Fruit fly (Drosophila melanogaster) whole organism, prepupa: ENCODE measurements around the gene GC.

Experiments used
- Blimp-1 ChIP-seq: fragments of 200-800 bp; sonication (Bioruptor generic); optimal IDR thresholded peaks from 3 replicates; lab custom pipeline; 2017; ENCODE audit warnings: missing biosample characterization, missing genetic modification characterization, mild to moderate bottlenecking, moderate library complexity, missing genetic modification reagents
- CG11762 ChIP-seq: fragments of 200-800 bp; sonication (Bioruptor generic); optimal IDR thresholded peaks from 3 replicates; lab custom pipeline; 2016; ENCODE audit warnings: missing biosample characterization, missing genetic modification characterization; ENCODE audit not compliant: insufficient read depth
- CG15336 ChIP-seq: fragments of 200-800 bp; sonication (Bioruptor generic); IDR thresholded peaks from 2 replicates; pipeline ENCODE4 v1.3.6; 2022; ENCODE audit warnings: missing biosample characterization, missing genetic modification characterization
- CG1621 ChIP-seq: fragments of 200-800 bp; sonication (Bioruptor generic); optimal IDR thresholded peaks from 3 replicates; lab custom pipeline; 2018; ENCODE audit warnings: missing biosample characterization, mild to moderate bottlenecking, missing genetic modification characterization
- CG16779 ChIP-seq: fragments of 200-800 bp; sonication (Bioruptor generic); optimal IDR thresholded peaks from 3 replicates; lab custom pipeline; 2017; ENCODE audit warnings: missing biosample characterization, mild to moderate bottlenecking, missing genetic modification characterization
- CG3032 ChIP-seq: fragments of 200-800 bp; optimal IDR thresholded peaks from 2 replicates; lab custom pipeline; 2019; ENCODE audit warnings: missing biosample characterization, mild to moderate bottlenecking, missing genetic modification characterization, moderate library complexity
- CG31627 ChIP-seq: fragments of 200-800 bp; sonication (Bioruptor generic); optimal IDR thresholded peaks from 3 replicates; lab custom pipeline; 2016; ENCODE audit warnings: missing biosample characterization, missing genetic modification characterization
- CG32006 ChIP-seq: fragments of 200-800 bp; sonication (Bioruptor generic); optimal IDR thresholded peaks from 3 replicates; lab custom pipeline; 2017; ENCODE audit warnings: missing biosample characterization, mild to moderate bottlenecking, missing genetic modification characterization
- CG34406 ChIP-seq: fragments of 200-800 bp; sonication (Bioruptor generic); optimal IDR thresholded peaks from 3 replicates; lab custom pipeline; 2016; ENCODE audit warnings: missing biosample characterization, missing genetic modification characterization
- CG3919 ChIP-seq: fragments of 200-800 bp; sonication (Bioruptor generic); optimal IDR thresholded peaks from 3 replicates; lab custom pipeline; 2016; ENCODE audit warnings: missing biosample characterization, missing genetic modification characterization
- CG4318 ChIP-seq: fragments of 200-800 bp; sonication (Bioruptor generic); optimal IDR thresholded peaks from 3 replicates; lab custom pipeline; 2017; ENCODE audit warnings: missing biosample characterization, mild to moderate bottlenecking, missing genetic modification characterization
- CG6163 ChIP-seq: fragments of 200-800 bp; sonication (Bioruptor generic); IDR thresholded peaks from 3 replicates; pipeline ENCODE4 v1.3.6; 2022; ENCODE audit warnings: missing biosample characterization, missing genetic modification characterization
- CG6808 ChIP-seq: fragments of 200-800 bp; sonication (Bioruptor generic); optimal IDR thresholded peaks from 3 replicates; lab custom pipeline; 2017; ENCODE audit warnings: missing biosample characterization, missing genetic modification characterization, mild to moderate bottlenecking, moderate library complexity, missing genetic modification reagents
- CG6854 ChIP-seq: fragments of 200-800 bp; sonication (Bioruptor generic); optimal IDR thresholded peaks from 2 replicates; lab custom pipeline; 2017; ENCODE audit warnings: missing biosample characterization, mild to moderate bottlenecking, missing genetic modification characterization
- CG7368 ChIP-seq: fragments of 200-800 bp; sonication (Bioruptor generic); optimal IDR thresholded peaks from 3 replicates; lab custom pipeline; 2016; ENCODE audit warnings: missing biosample characterization, missing genetic modification characterization
- CG8119 ChIP-seq: fragments of 200-800 bp; sonication (Bioruptor generic); IDR thresholded peaks from 3 replicates; pipeline ENCODE4 v1.3.6; 2022; ENCODE audit warnings: missing biosample characterization, missing genetic modification characterization
- CG8319 ChIP-seq: fragments of 200-800 bp; sonication (Bioruptor generic); optimal IDR thresholded peaks from 3 replicates; lab custom pipeline; 2016; ENCODE audit warnings: missing biosample characterization, missing genetic modification characterization
- CG8632 ChIP-seq: fragments of 200-800 bp; sonication (Bioruptor generic); optimal IDR thresholded peaks from 3 replicates; lab custom pipeline; 2016; ENCODE audit warnings: missing biosample characterization, missing genetic modification characterization
- Eip75B ChIP-seq: fragments of 200-800 bp; sonication (Bioruptor generic); optimal IDR thresholded peaks from 3 replicates; lab custom pipeline; 2016; ENCODE audit warnings: missing biosample characterization, missing genetic modification characterization
- Ets21C ChIP-seq: fragments of 200-800 bp; sonication (Bioruptor generic); optimal IDR thresholded peaks from 3 replicates; lab custom pipeline; 2016; ENCODE audit warnings: missing biosample characterization, missing genetic modification characterization
- Hr38 ChIP-seq: sonication (Bioruptor generic); optimal IDR thresholded peaks from 2 replicates; lab custom pipeline; 2016; ENCODE audit warnings: missing biosample characterization, missing genetic modification characterization
- Hr39 ChIP-seq: fragments of 200-800 bp; sonication (Bioruptor generic); optimal IDR thresholded peaks from 2 replicates; lab custom pipeline; 2016; ENCODE audit warnings: missing biosample characterization, missing genetic modification characterization
- Hr4 ChIP-seq: fragments of 200-800 bp; sonication (Bioruptor generic); optimal IDR thresholded peaks from 3 replicates; lab custom pipeline; 2016; ENCODE audit warnings: missing biosample characterization, missing genetic modification characterization
- OdsH ChIP-seq: fragments of 200-800 bp; sonication (Bioruptor generic); optimal IDR thresholded peaks from 3 replicates; lab custom pipeline; 2016; ENCODE audit warnings: missing biosample characterization, missing genetic modification characterization
- Smox ChIP-seq: fragments of 200-800 bp; sonication (Bioruptor generic); optimal IDR thresholded peaks from 3 replicates; lab custom pipeline; 2016; ENCODE audit warnings: missing biosample characterization, missing genetic modification characterization
- Sox102F ChIP-seq: fragments of 200-800 bp; sonication (Bioruptor generic); optimal IDR thresholded peaks from 2 replicates; lab custom pipeline; 2016; ENCODE audit warnings: missing biosample characterization, mild to moderate bottlenecking, missing genetic modification characterization
- Sox14 ChIP-seq: fragments of 200-800 bp; sonication (Bioruptor generic); optimal IDR thresholded peaks from 3 replicates; lab custom pipeline; 2016; ENCODE audit warnings: missing biosample characterization, missing genetic modification characterization
- achi ChIP-seq: fragments of 200-800 bp; sonication (Bioruptor generic); optimal IDR thresholded peaks from 3 replicates; lab custom pipeline; 2016; ENCODE audit warnings: missing biosample characterization, missing genetic modification characterization
- acj6 ChIP-seq: fragments of 200-800 bp; sonication (Bioruptor generic); optimal IDR thresholded peaks from 3 replicates; lab custom pipeline; 2016; ENCODE audit warnings: missing biosample characterization, missing genetic modification characterization
- cyc ChIP-seq: fragments of 200-800 bp; sonication (Bioruptor generic); optimal IDR thresholded peaks from 3 replicates; lab custom pipeline; 2016; ENCODE audit warnings: missing biosample characterization, missing genetic modification characterization
- dac ChIP-seq: fragments of 200-800 bp; sonication (Bioruptor generic); optimal IDR thresholded peaks from 2 replicates; lab custom pipeline; 2017; ENCODE audit warnings: missing biosample characterization, mild to moderate bottlenecking, missing genetic modification characterization
- dsx ChIP-seq: fragments of 200-800 bp; optimal IDR thresholded peaks from 3 replicates; lab custom pipeline; 2019; ENCODE audit warnings: missing biosample characterization, mild to moderate bottlenecking, missing genetic modification characterization, moderate library complexity; ENCODE audit not compliant: poor library complexity, severe bottlenecking
- esn ChIP-seq: fragments of 200-800 bp; sonication (Bioruptor generic); optimal IDR thresholded peaks from 2 replicates; lab custom pipeline; 2016; ENCODE audit warnings: missing biosample characterization, mild to moderate bottlenecking, missing genetic modification characterization, moderate library complexity
- fd59A ChIP-seq: fragments of 200-800 bp; sonication (Bioruptor generic); optimal IDR thresholded peaks from 2 replicates; lab custom pipeline; 2017; ENCODE audit warnings: missing biosample characterization, mild to moderate bottlenecking, missing genetic modification characterization, missing genetic modification reagents
- fkh ChIP-seq: fragments of 200-800 bp; sonication (Bioruptor generic); optimal IDR thresholded peaks from 3 replicates; lab custom pipeline; 2017; ENCODE audit warnings: missing biosample characterization, mild to moderate bottlenecking, missing genetic modification characterization, moderate library complexity
- lz ChIP-seq: fragments of 200-800 bp; sonication (Bioruptor generic); optimal IDR thresholded peaks from 3 replicates; lab custom pipeline; 2016; ENCODE audit warnings: missing biosample characterization, missing genetic modification characterization
- net ChIP-seq: fragments of 200-800 bp; sonication (Bioruptor generic); optimal IDR thresholded peaks from 3 replicates; lab custom pipeline; 2016; ENCODE audit warnings: missing biosample characterization, missing genetic modification characterization
- spab ChIP-seq: fragments of 200-800 bp; sonication (Bioruptor generic); optimal IDR thresholded peaks from 2 replicates; lab custom pipeline; 2017; ENCODE audit warnings: missing biosample characterization, mild to moderate bottlenecking, missing genetic modification characterization, missing genetic modification reagents
- svp ChIP-seq: fragments of 200-800 bp; sonication (Bioruptor generic); peaks from one replicate; lab custom pipeline; 2016; ENCODE audit warnings: missing biosample characterization, missing genetic modification characterization
- topi ChIP-seq: fragments of 200-800 bp; sonication (Bioruptor generic); optimal IDR thresholded peaks from 3 replicates; lab custom pipeline; 2016; ENCODE audit warnings: missing biosample characterization, missing genetic modification characterization
- vri ChIP-seq: fragments of 200-800 bp; sonication (Bioruptor generic); optimal IDR thresholded peaks from 3 replicates; lab custom pipeline; 2016; ENCODE audit warnings: missing biosample characterization, mild to moderate bottlenecking, missing genetic modification characterization

Gene GC

dm6 chr3L:1629064-1629777 lies at the start of gene GC:
TSS of gene GC (minus strand) at chr3L:1629301.
- TF ChIP-seq net (GFP tag; lab: Kevin White, UChicago): peak; percentile 16
- TF ChIP-seq topi (GFP tag; lab: Kevin White, UChicago): no peak
- no peak for TF ChIP-seq fkh
- no peak for TF ChIP-seq cyc
- peak; percentile 49 for TF ChIP-seq Hr4 (GFP tag; lab: Kevin White, UChicago)
- TF ChIP-seq acj6: peak; percentile 36
- TF ChIP-seq CG6854 (GFP tag; lab: Kevin White, UChicago): no peak
- TF ChIP-seq CG6163: no peak
- TF ChIP-seq CG3032 (tag; lab: Kevin White, UChicago): no peak
- TF ChIP-seq CG8319 (GFP tag; lab: Kevin White, UChicago): no peak
- TF ChIP-seq CG32006 (GFP tag; lab: Kevin White, UChicago): peak; percentile 43
- no peak for TF ChIP-seq CG3919 (GFP tag; lab: Kevin White, UChicago)
- TF ChIP-seq Ets21C (GFP tag; lab: Kevin White, UChicago): peak; percentile 23
- TF ChIP-seq CG34406 (GFP tag; lab: Kevin White, UChicago): no peak
- TF ChIP-seq CG7368: no peak
- TF ChIP-seq CG11762: no peak
- TF ChIP-seq achi (GFP tag; lab: Kevin White, UChicago): no peak
- peak; percentile 12 for TF ChIP-seq Eip75B
- TF ChIP-seq spab (GFP tag; lab: Kevin White, UChicago): no peak
- TF ChIP-seq Sox102F (GFP tag; lab: Kevin White, UChicago): peak; percentile 19
- no peak for TF ChIP-seq OdsH (GFP tag; lab: Kevin White, UChicago)
- TF ChIP-seq Sox14 (GFP tag; lab: Kevin White, UChicago): no peak
- peak; percentile 37 for TF ChIP-seq Hr39
- peak; percentile 9 for TF ChIP-seq lz (GFP tag; lab: Kevin White, UChicago)
- TF ChIP-seq Blimp-1 (GFP tag; lab: Kevin White, UChicago): no peak
- TF ChIP-seq svp (GFP tag; lab: Kevin White, UChicago): no peak
- no peak for TF ChIP-seq CG4318
- TF ChIP-seq CG8632 (GFP tag; lab: Kevin White, UChicago): no peak
- peak; percentile 17 for TF ChIP-seq CG31627
- TF ChIP-seq esn: no peak
- peak; percentile 34 for TF ChIP-seq Smox
- no peak for TF ChIP-seq vri (GFP tag; lab: Kevin White, UChicago)
- TF ChIP-seq CG1621 (tag; lab: Kevin White, UChicago): no peak
- 0 out of 2 replicates have a peak, but pooled peaks have one; percentile 18 for TF ChIP-seq CG15336 (GFP tag; lab: Robert Waterston, UW)
- no peak for TF ChIP-seq CG16779 (tag; lab: Kevin White, UChicago)
- 0 out of 3 replicates have a peak, but pooled peaks have one; percentile 28 for TF ChIP-seq CG8119 (GFP tag; lab: Robert Waterston, UW)
- TF ChIP-seq Hr38 (GFP tag; lab: Kevin White, UChicago): no peak

DNA sequence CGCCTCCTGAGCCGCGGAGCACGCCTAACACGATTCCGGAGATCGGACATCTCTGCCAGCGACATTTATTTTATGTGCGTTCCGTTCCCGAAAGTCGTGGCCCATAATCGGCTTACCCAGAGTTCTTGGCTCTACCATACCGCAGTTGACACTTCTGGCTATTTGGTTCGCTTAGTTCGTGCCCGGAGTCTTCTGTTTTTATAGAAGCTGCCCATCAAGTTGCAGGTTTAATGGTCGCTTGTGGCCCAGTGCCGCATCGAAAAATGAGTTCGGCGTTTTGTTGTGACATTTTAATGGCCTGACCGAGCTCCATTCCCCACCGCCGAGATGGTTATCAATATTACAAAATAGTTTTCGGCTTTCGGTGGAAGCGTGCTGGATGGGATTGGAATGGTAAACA lies 47.1 kb upstream of the GC start:
- TF ChIP-seq OdsH (GFP tag; lab: Kevin White, UChicago) (no peak), CG3919 (GFP tag; lab: Kevin White, UChicago) (no peak), CG6808 (GFP tag; lab: Kevin White, UChicago) (no peak), CG32006 (GFP tag; lab: Kevin White, UChicago) (no peak), Ets21C (GFP tag; lab: Kevin White, UChicago) (no peak), CG3032 (tag; lab: Kevin White, UChicago) (no peak), CG7368 (no peak), CG8632 (GFP tag; lab: Kevin White, UChicago) (no peak), acj6 (no peak), dsx (GFP tag; lab: Kevin White, UChicago) (no peak), fd59A (no peak), dac (GFP tag; lab: Kevin White, UChicago) (no peak)
